Worm (Caenorhabditis elegans): ENCODE measurements around the gene mlck-1.

DNA sequence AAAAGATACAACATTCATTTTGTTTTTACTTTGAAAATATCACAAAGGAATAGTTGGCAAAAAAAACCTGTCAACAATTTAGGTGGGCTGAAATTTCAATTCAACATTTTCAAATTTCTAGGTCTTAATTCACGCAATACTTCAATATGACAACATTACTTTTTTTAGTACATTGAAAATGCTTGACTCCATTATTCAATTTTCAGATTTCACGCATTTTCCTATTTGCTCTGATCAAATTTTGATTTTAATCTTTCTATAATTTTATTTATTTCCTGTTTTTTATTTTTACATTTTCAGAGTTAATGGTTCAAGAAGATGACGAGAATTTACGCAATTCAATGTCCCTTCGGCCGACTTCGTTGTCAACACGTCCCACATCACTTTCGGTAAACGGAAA, 42.0 kb downstream of the mlck-1 start, which contains the start of gene mkk-4:
- no peak for TF ChIP-seq sox-4 (tag; optimal IDR thresholded peaks at IDR 0.05)
- TF ChIP-seq C38D4.7 (GFP tag; optimal IDR thresholded peaks at IDR 0.05) = no peak
- TF ChIP-seq dve-1 (tag; optimal IDR thresholded peaks at IDR 0.05) = no peak
- no peak for TF ChIP-seq rnt-1 (tag; optimal IDR thresholded peaks at IDR 0.05)
- no peak for TF ChIP-seq ama-1 (optimal IDR thresholded peaks at IDR 0.05)
- no peak for TF ChIP-seq pha-2 (tag; optimal IDR thresholded peaks at IDR 0.05)
- no peak for TF ChIP-seq hlh-13 (GFP tag; optimal IDR thresholded peaks at IDR 0.05)
- TF ChIP-seq ceh-48 (tag; optimal IDR thresholded peaks at IDR 0.05) = no peak
- no peak for TF ChIP-seq tbx-7 (tag; optimal IDR thresholded peaks at IDR 0.05)
- TF ChIP-seq pat-9 (tag; optimal IDR thresholded peaks at IDR 0.05) = no peak
- no peak for TF ChIP-seq nhr-11 (tag; optimal IDR thresholded peaks at IDR 0.05)
- TF ChIP-seq che-1 (tag; optimal IDR thresholded peaks at IDR 0.05) = no peak

All from whole organism, late embryonic.